Fruit fly (Drosophila melanogaster) whole organism, embryonic: ENCODE data around the gene CG33298.

ENCODE experiments used
- Atf6 ChIP-seq: fragments of 200-800 bp; sonication (Bioruptor generic); IDR thresholded peaks from 2 replicates; pipeline ENCODE4 v1.3.6; 2022; ENCODE audit warnings: missing biosample characterization, missing genetic modification characterization
- B-H2 ChIP-seq: fragments of 200-800 bp; sonication (Bioruptor generic); optimal IDR thresholded peaks from 2 replicates; lab custom pipeline; 2018; ENCODE audit warnings: missing biosample characterization, mild to moderate bottlenecking, missing genetic modification characterization
- Bdp1 ChIP-seq: fragments of 200-800 bp; sonication (Bioruptor generic); optimal IDR thresholded peaks from 3 replicates; lab custom pipeline; 2016; ENCODE audit warnings: missing biosample characterization, missing genetic modification characterization
- BtbVII ChIP-seq: fragments of 200-800 bp; sonication (Bioruptor generic); optimal IDR thresholded peaks from 3 replicates; lab custom pipeline; 2017; ENCODE audit warnings: missing biosample characterization, mild to moderate bottlenecking, missing genetic modification characterization
- CG11398 ChIP-seq: fragments of 200-800 bp; sonication (Bioruptor generic); optimal IDR thresholded peaks from 2 replicates; lab custom pipeline; 2016; ENCODE audit warnings: missing biosample characterization, missing genetic modification characterization
- CG12071 ChIP-seq: fragments of 200-800 bp; sonication (Bioruptor generic); optimal IDR thresholded peaks from 3 replicates; lab custom pipeline; 2018; ENCODE audit warnings: missing biosample characterization, mild to moderate bottlenecking, missing genetic modification characterization
- CG13624 ChIP-seq: fragments of 200-800 bp; sonication (Bioruptor generic); optimal IDR thresholded peaks from 2 replicates; lab custom pipeline; 2016; ENCODE audit warnings: missing biosample characterization, missing genetic modification characterization
- CG14014 ChIP-seq: fragments of 200-800 bp; sonication (Bioruptor generic); IDR thresholded peaks from 2 replicates; pipeline ENCODE4 v1.3.6; 2022; ENCODE audit warnings: missing biosample characterization, missing genetic modification characterization
- CG14050 ChIP-seq: fragments of 200-800 bp; sonication (Bioruptor generic); IDR thresholded peaks from 3 replicates; pipeline ENCODE4 v1.3.6; 2022; ENCODE audit warnings: missing biosample characterization, missing genetic modification characterization
- CG14710 ChIP-seq: fragments of 200-800 bp; sonication (Bioruptor generic); optimal IDR thresholded peaks from 3 replicates; lab custom pipeline; 2019; ENCODE audit warnings: missing biosample characterization, mild to moderate bottlenecking, missing genetic modification characterization, moderate library complexity
- CG15011 ChIP-seq: fragments of 200-800 bp; sonication (Bioruptor generic); optimal IDR thresholded peaks from 3 replicates; lab custom pipeline; 2018; ENCODE audit warnings: missing biosample characterization, mild to moderate bottlenecking, missing genetic modification characterization
- CG16779 ChIP-seq: fragments of 200-800 bp; sonication (Bioruptor generic); IDR thresholded peaks from 2 replicates; pipeline ENCODE4 v1.3.6; 2022; ENCODE audit warnings: missing biosample characterization, missing genetic modification characterization
- CG17385 ChIP-seq: fragments of 200-800 bp; sonication (Bioruptor generic); optimal IDR thresholded peaks from 3 replicates; lab custom pipeline; 2018; ENCODE audit warnings: missing biosample characterization, mild to moderate bottlenecking, missing genetic modification characterization
- CG17568 ChIP-seq: fragments of 200-800 bp; sonication (Bioruptor generic); optimal IDR thresholded peaks from 2 replicates; lab custom pipeline; 2018; ENCODE audit warnings: missing biosample characterization, mild to moderate bottlenecking, missing genetic modification characterization, moderate library complexity
- CG17802 ChIP-seq: fragments of 200-800 bp; sonication (Bioruptor generic); optimal IDR thresholded peaks from 2 replicates; lab custom pipeline; 2018; ENCODE audit warnings: missing biosample characterization, mild to moderate bottlenecking, missing genetic modification characterization, moderate library complexity
- CG2875 ChIP-seq: fragments of 200-800 bp; sonication (Bioruptor generic); optimal IDR thresholded peaks from 2 replicates; lab custom pipeline; 2017; ENCODE audit warnings: missing biosample characterization, mild to moderate bottlenecking, missing genetic modification characterization, missing genetic modification reagents
- CG34224 ChIP-seq: fragments of 200-800 bp; sonication (Bioruptor generic); IDR thresholded peaks from 3 replicates; pipeline ENCODE4 v1.3.6; 2022; ENCODE audit warnings: missing biosample characterization, missing genetic modification characterization; ENCODE audit not compliant: partially characterized antibody
- CG7745 ChIP-seq: fragments of 200-800 bp; sonication (Bioruptor generic); optimal IDR thresholded peaks from 2 replicates; lab custom pipeline; 2018; ENCODE audit warnings: missing biosample characterization, mild to moderate bottlenecking, missing genetic modification characterization, moderate library complexity
- CG7928 ChIP-seq: fragments of 200-800 bp; sonication (Bioruptor generic); optimal IDR thresholded peaks from 2 replicates; lab custom pipeline; 2017; ENCODE audit warnings: missing biosample characterization, mild to moderate bottlenecking, missing genetic modification characterization
- CG8290 ChIP-seq, 3 experiments: fragments of 200-800 bp; sonication (Bioruptor generic); optimal IDR thresholded peaks; 2 replicates each; lab custom pipeline; 2016 to 2019; ENCODE audit warnings: missing biosample characterization in 3 of 3, missing genetic modification characterization in 3 of 3, mild to moderate bottlenecking in 2 of 3, moderate library complexity in 1 of 3
- CG9215 ChIP-seq: fragments of 200-800 bp; sonication (Bioruptor generic); IDR thresholded peaks from 2 replicates; pipeline ENCODE4 v1.3.6; 2022; ENCODE audit warnings: missing biosample characterization, missing genetic modification characterization
- Drgx ChIP-seq: fragments of 200-800 bp; sonication (Bioruptor generic); IDR thresholded peaks from 2 replicates; pipeline ENCODE4 v1.3.6; 2022; ENCODE audit warnings: missing biosample characterization, missing genetic modification characterization
- Hmr ChIP-seq: fragments of 200-800 bp; sonication (Bioruptor generic); optimal IDR thresholded peaks from 3 replicates; lab custom pipeline; 2017; ENCODE audit warnings: mild to moderate bottlenecking, missing biosample characterization, missing genetic modification reagents, missing genetic modification characterization
- Hr78 ChIP-seq, 2 experiments: fragments of 200-800 bp in 1 of 2; fragments of >200 bp in 1 of 2; sonication (Bioruptor generic) in 1 of 2; optimal IDR thresholded peaks; 2 replicates each; lab custom pipeline; 2017 to 2019; ENCODE audit warnings: missing biosample characterization in 2 of 2, missing genetic modification characterization in 2 of 2, mild to moderate bottlenecking in 1 of 2, moderate library complexity in 1 of 2
- NC2α ChIP-seq: fragments of 200-800 bp; sonication (Bioruptor generic); optimal IDR thresholded peaks from 2 replicates; lab custom pipeline; 2016; ENCODE audit warnings: missing biosample characterization, missing genetic modification characterization
- Neu2 ChIP-seq: fragments of 200-800 bp; sonication (Bioruptor generic); optimal IDR thresholded peaks from 3 replicates; lab custom pipeline; 2016; ENCODE audit warnings: missing biosample characterization, missing genetic modification characterization, borderline replicate concordance
- Oli ChIP-seq: fragments of 200-800 bp; sonication (Bioruptor generic); optimal IDR thresholded peaks from 2 replicates; lab custom pipeline; 2018; ENCODE audit warnings: missing biosample characterization, mild to moderate bottlenecking, missing genetic modification characterization, moderate library complexity
- Six4 ChIP-seq: fragments of 200-800 bp; sonication (Bioruptor generic); optimal IDR thresholded peaks from 2 replicates; lab custom pipeline; 2016; ENCODE audit warnings: missing biosample characterization, missing genetic modification characterization
- Tbp ChIP-seq: fragments of >200 bp; optimal IDR thresholded peaks from 2 replicates; lab custom pipeline; 2018; ENCODE audit warnings: missing biosample characterization, missing genetic modification characterization
- ash1 ChIP-seq: fragments of 200-800 bp; sonication (Bioruptor generic); optimal IDR thresholded peaks from 2 replicates; lab custom pipeline; 2018; ENCODE audit warnings: missing biosample characterization, mild to moderate bottlenecking, missing genetic modification characterization
- az2 ChIP-seq: fragments of 200-800 bp; sonication (Bioruptor generic); optimal IDR thresholded peaks from 3 replicates; lab custom pipeline; 2016; ENCODE audit warnings: missing biosample characterization, missing genetic modification characterization
- croc ChIP-seq: fragments of 200-800 bp; sonication (Bioruptor generic); conservative IDR thresholded peaks from 3 replicates; pipeline ENCODE4 v1.3.6; 2022; ENCODE audit warnings: missing biosample characterization, missing genetic modification characterization
- dan ChIP-seq: fragments of 200-800 bp; sonication (Bioruptor generic); IDR thresholded peaks from 2 replicates; pipeline ENCODE4 v1.3.6; 2022; ENCODE audit warnings: missing biosample characterization, missing genetic modification characterization
- danr ChIP-seq: fragments of 200-800 bp; sonication (Bioruptor generic); IDR thresholded peaks from 2 replicates; pipeline ENCODE4 v1.3.6; 2022; ENCODE audit warnings: missing biosample characterization, missing genetic modification characterization
- dmrt11E ChIP-seq: fragments of 200-800 bp; sonication (Bioruptor generic); optimal IDR thresholded peaks from 3 replicates; lab custom pipeline; 2018; ENCODE audit warnings: missing biosample characterization, mild to moderate bottlenecking, missing genetic modification characterization, moderate library complexity
- exex ChIP-seq: fragments of 200-800 bp; sonication (Bioruptor generic); optimal IDR thresholded peaks from 4 replicates; lab custom pipeline; 2018; ENCODE audit warnings: missing biosample characterization, mild to moderate bottlenecking, missing genetic modification characterization, moderate library complexity
- fd3F ChIP-seq: fragments of 200-800 bp; sonication (Bioruptor generic); optimal IDR thresholded peaks from 2 replicates; lab custom pipeline; 2018; ENCODE audit warnings: missing biosample characterization, mild to moderate bottlenecking, missing genetic modification characterization, moderate library complexity
- lbe ChIP-seq: fragments of 200-800 bp; sonication (Bioruptor generic); optimal IDR thresholded peaks from 2 replicates; lab custom pipeline; 2016; ENCODE audit warnings: missing biosample characterization, mild to moderate bottlenecking, missing genetic modification characterization
- lola ChIP-seq, 3 experiments: fragments of >200 bp in 2 of 3; fragments of 200-800 bp in 1 of 3; sonication (Bioruptor generic) in 1 of 3; optimal IDR thresholded peaks; 2 replicates each; lab custom pipeline; 2017 to 2019; ENCODE audit warnings: missing biosample characterization in 3 of 3, missing genetic modification characterization in 3 of 3, mild to moderate bottlenecking in 1 of 3, moderate library complexity in 1 of 3
- lov ChIP-seq, 2 experiments: fragments of 200-800 bp in 1 of 2; fragments of >200 bp in 1 of 2; sonication (Bioruptor generic) in 1 of 2; IDR thresholded peaks in 1 of 2; optimal IDR thresholded peaks in 1 of 2; 2 replicates in 1 of 2; 3 replicates in 1 of 2; pipeline versions ENCODE4 v1.3.6 to Lab custom; 2017 to 2022; ENCODE audit warnings: missing biosample characterization in 1 of 2, missing genetic modification characterization in 1 of 2
- sens ChIP-seq: fragments of 200-800 bp; sonication (Bioruptor generic); peaks from one replicate; lab custom pipeline; 2016; ENCODE audit warnings: missing biosample characterization, missing genetic modification characterization
- so ChIP-seq: fragments of 200-800 bp; sonication (Bioruptor generic); IDR thresholded peaks from 3 replicates; pipeline ENCODE4 v1.3.6; 2022; ENCODE audit warnings: missing biosample characterization, missing genetic modification characterization
- twi ChIP-seq: fragments of 200-800 bp; optimal IDR thresholded peaks from 2 replicates; lab custom pipeline; 2019; ENCODE audit warnings: missing biosample characterization, mild to moderate bottlenecking, missing genetic modification characterization, moderate library complexity
- unc-4 ChIP-seq: fragments of 200-800 bp; sonication (Bioruptor generic); IDR thresholded peaks from 2 replicates; pipeline ENCODE4 v1.3.6; 2022; ENCODE audit warnings: missing biosample characterization, missing genetic modification characterization; ENCODE audit not compliant: partially characterized antibody
- unpg ChIP-seq: fragments of 200-800 bp; sonication (Bioruptor generic); optimal IDR thresholded peaks from 3 replicates; lab custom pipeline; 2018; ENCODE audit warnings: missing biosample characterization, mild to moderate bottlenecking, missing genetic modification characterization, moderate library complexity
- yki ChIP-seq: fragments of >200 bp; optimal IDR thresholded peaks from 3 replicates; lab custom pipeline; 2018
- z ChIP-seq: fragments of 200-800 bp; sonication (Bioruptor generic); IDR thresholded peaks from 3 replicates; pipeline ENCODE4 v1.3.6; 2022; ENCODE audit warnings: missing biosample characterization, missing genetic modification characterization

Gene CG33298

dm6 chr2L:9569588-9570434 lies 74.5 kb downstream of the CG33298 start (continued):
- TF ChIP-seq dan (GFP tag; lab: Robert Waterston, UW): peak; percentile 16; the same call in 1 of the 2 replicates
- TF ChIP-seq B-H2 (GFP tag; lab: Kevin White, UChicago): peak; percentile 91
- peak; percentile 96 for TF ChIP-seq CG2875 (GFP tag; lab: Kevin White, UChicago)
- TF ChIP-seq Six4 (GFP tag; lab: Kevin White, UChicago): peak; percentile 95
- no peak for TF ChIP-seq Neu2 (GFP tag; lab: Kevin White, UChicago)
- 0 out of 3 replicates have a peak, but pooled peaks have one; percentile 26 for TF ChIP-seq CG34224 (GFP tag; lab: Robert Waterston, UW)
- TF ChIP-seq dmrt11E: peak; percentile 93
- peak; percentile 92 for TF ChIP-seq Drgx (GFP tag; lab: Robert Waterston, UW)
- TF ChIP-seq sens: peak; percentile 96
- peak; percentile 84 for TF ChIP-seq danr (GFP tag; lab: Robert Waterston, UW)
- peak; percentile 92 for TF ChIP-seq CG17568 (GFP tag; lab: Kevin White, UChicago)
- peak; percentile 77 for TF ChIP-seq CG7928
- peak; percentile 84 for TF ChIP-seq exex (tag; lab: Kevin White, UChicago)
- peak; percentile 93 for TF ChIP-seq CG14710 (tag; lab: Kevin White, UChicago)
- peak; percentile 62 for TF ChIP-seq CG17802 (tag; lab: Kevin White, UChicago)
- TF ChIP-seq so (GFP tag; lab: Robert Waterston, UW): peak; percentile 95
- peak; percentile 95 for TF ChIP-seq CG15011 (GFP tag; lab: Kevin White, UChicago)
- peak; percentile 89 for TF ChIP-seq CG13624 (GFP tag; lab: Kevin White, UChicago)
- TF ChIP-seq lola (GFP tag; optimal IDR thresholded peaks at IDR 0.05; lab: Kevin White, UChicago): peak in 1 of 3 experiments; percentile 95
- TF ChIP-seq Hr78 (GFP tag; optimal IDR thresholded peaks at IDR 0.05; lab: Kevin White, UChicago): peak in 1 of 2 experiments; percentile 87
- peak; percentile 92 for TF ChIP-seq twi
- TF ChIP-seq CG14050 (GFP tag; lab: Robert Waterston, UW): peak; percentile 79
- TF ChIP-seq unc-4 (GFP tag; lab: Robert Waterston, UW): no peak; the same call in 1 of the 2 replicates
- TF ChIP-seq Hmr (GFP tag; lab: Kevin White, UChicago): peak; percentile 98
- TF ChIP-seq lbe: peak; percentile 94
- peak; percentile 50 for TF ChIP-seq NC2α (GFP tag; lab: Kevin White, UChicago)
- TF ChIP-seq CG17385 (GFP tag; lab: Kevin White, UChicago): peak; percentile 95
- peak; percentile 82 for TF ChIP-seq CG12071 (GFP tag; lab: Kevin White, UChicago)
- peak; percentile 98 for TF ChIP-seq BtbVII (GFP tag; lab: Kevin White, UChicago)
- peak; percentile 98 for TF ChIP-seq Oli (tag; lab: Kevin White, UChicago)
- TF ChIP-seq Bdp1 (GFP tag; lab: Kevin White, UChicago): peak; percentile 78
- no peak for TF ChIP-seq lov (optimal IDR thresholded peaks at IDR 0.05; lab: Kevin White, UChicago)
- 0 out of 3 replicates have a peak, but pooled peaks have one; percentile 45 for TF ChIP-seq lov (GFP tag; IDR thresholded peaks at IDR 0.05; lab: Robert Waterston, UW)
- no peak for TF ChIP-seq yki (lab: Kevin White, UChicago)
- peak; percentile 51; the same call in 1 of the 2 replicates for TF ChIP-seq CG16779
- peak; percentile 91 for TF ChIP-seq CG9215 (GFP tag; lab: Robert Waterston, UW)
- no peak for TF ChIP-seq Tbp (GFP tag; lab: Kevin White, UChicago)
- peak; percentile 87 for TF ChIP-seq croc
- peak; percentile 95 for TF ChIP-seq Atf6 (GFP tag; lab: Robert Waterston, UW)
- peak; percentile 38 for TF ChIP-seq CG11398
- no peak for TF ChIP-seq CG7745 (tag; lab: Kevin White, UChicago)
- TF ChIP-seq fd3F: peak; percentile 95
- peak; percentile 95 for TF ChIP-seq az2 (GFP tag; lab: Kevin White, UChicago)
- peak; percentile 49; the same call in 2 of the 3 replicates for TF ChIP-seq z (GFP tag; lab: Robert Waterston, UW)
- TF ChIP-seq CG8290 (GFP tag; optimal IDR thresholded peaks at IDR 0.05; lab: Kevin White, UChicago): peak; percentile 92
- peak; percentile 59 to 76 for TF ChIP-seq CG8290 (tag; optimal IDR thresholded peaks at IDR 0.05; lab: Kevin White, UChicago)
- TF ChIP-seq CG14014 (GFP tag; lab: Robert Waterston, UW): peak; percentile 92
- TF ChIP-seq ash1: no peak
- TF ChIP-seq unpg (GFP tag; lab: Kevin White, UChicago): peak; percentile 96
